Worm (Caenorhabditis elegans): Measurements from ENCODE around the gene E01B7.2.

The E01B7.2 gene

DNA sequence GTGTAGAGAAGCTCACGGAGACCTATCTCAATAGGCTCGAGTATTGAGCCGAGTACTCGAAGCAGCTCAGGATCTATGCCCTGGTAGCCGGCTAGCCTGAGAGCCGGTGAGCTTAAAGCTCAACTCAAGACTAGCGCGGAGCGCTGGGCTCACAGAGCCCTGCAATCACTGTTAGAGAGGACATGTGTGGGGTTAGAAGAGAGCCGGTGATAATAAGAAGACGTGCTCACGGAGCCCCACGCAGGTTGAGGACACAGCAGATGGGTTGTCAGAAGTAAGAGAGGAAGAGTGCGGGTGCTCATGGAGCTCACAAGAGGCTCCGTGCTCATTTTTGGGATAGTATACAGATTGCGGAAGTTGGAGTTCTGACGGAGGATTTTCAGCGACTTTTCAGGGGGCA, 30.7 kb downstream of the E01B7.2 start:
- TF ChIP-seq ceh-9 (tag; optimal IDR thresholded peaks at IDR 0.05): no peak
- TF ChIP-seq lin-39 (tag; optimal IDR thresholded peaks at IDR 0.05): no peak
- no peak for TF ChIP-seq ceh-82 (tag; optimal IDR thresholded peaks at IDR 0.05)
- no peak for TF ChIP-seq fos-1 (tag; optimal IDR thresholded peaks at IDR 0.05)
- TF ChIP-seq mdl-1 (tag; optimal IDR thresholded peaks at IDR 0.05): no peak
- no peak for TF ChIP-seq nfya-1 (tag; optimal IDR thresholded peaks at IDR 0.05; ENCODE audit: insufficient read depth)
- TF ChIP-seq nhr-23 (tag; optimal IDR thresholded peaks at IDR 0.05): no peak
- TF ChIP-seq nhr-28 (tag; optimal IDR thresholded peaks at IDR 0.05): no peak
- no peak for TF ChIP-seq nhr-25 (tag; optimal IDR thresholded peaks at IDR 0.05)
- no peak for TF ChIP-seq sea-2 (GFP tag; optimal IDR thresholded peaks at IDR 0.05)
- TF ChIP-seq pqm-1 (tag; optimal IDR thresholded peaks at IDR 0.05): no peak
- no peak for TF ChIP-seq elt-2 (tag; optimal IDR thresholded peaks at IDR 0.05)
- no peak for TF ChIP-seq R02D3.7 (tag; optimal IDR thresholded peaks at IDR 0.05)
- TF ChIP-seq lsy-12 (tag; optimal IDR thresholded peaks at IDR 0.05): no peak
- TF ChIP-seq zag-1 (tag; optimal IDR thresholded peaks at IDR 0.05): no peak
- no peak for TF ChIP-seq egl-5 (tag; optimal IDR thresholded peaks at IDR 0.05)
- no peak for TF ChIP-seq elt-3 (tag; optimal IDR thresholded peaks at IDR 0.05)
- no peak for TF ChIP-seq ama-1 (optimal IDR thresholded peaks at IDR 0.05)

DNA sequence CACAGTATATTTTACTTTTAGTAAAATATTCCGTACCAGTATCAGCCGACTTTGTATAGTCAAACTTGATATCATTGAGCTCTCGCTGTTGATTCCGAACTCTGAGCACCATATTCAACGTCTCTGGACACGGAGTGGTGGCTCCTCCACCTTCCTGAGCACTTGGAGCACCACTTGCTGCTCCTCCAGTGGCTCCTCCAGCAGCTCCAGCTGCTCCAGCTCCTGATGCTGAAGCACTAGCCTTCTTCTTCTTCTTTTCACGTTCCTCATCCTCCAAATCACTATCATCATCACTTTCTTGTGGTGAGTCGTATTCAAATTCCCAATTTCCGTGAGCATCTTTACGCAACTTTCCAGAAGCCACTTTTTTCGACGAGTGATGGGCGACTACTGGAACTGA, 34.5 kb downstream of the E01B7.2 start:
- TF ChIP-seq elt-3 (tag; optimal IDR thresholded peaks at IDR 0.05): no peak
- no peak for TF ChIP-seq pqm-1 (tag; optimal IDR thresholded peaks at IDR 0.05)
- TF ChIP-seq zag-1 (tag; optimal IDR thresholded peaks at IDR 0.05): no peak
- no peak for TF ChIP-seq nhr-237 (tag; optimal IDR thresholded peaks at IDR 0.05)
- TF ChIP-seq fos-1 (tag; optimal IDR thresholded peaks at IDR 0.05): no peak
- TF ChIP-seq fkh-10 (GFP tag; optimal IDR thresholded peaks at IDR 0.05): no peak
- TF ChIP-seq nhr-77 (tag; optimal IDR thresholded peaks at IDR 0.05): no peak
- TF ChIP-seq eor-1 (tag; optimal IDR thresholded peaks at IDR 0.05): no peak
- TF ChIP-seq nhr-23 (tag; optimal IDR thresholded peaks at IDR 0.05): no peak
- no peak for TF ChIP-seq nhr-76 (tag; optimal IDR thresholded peaks at IDR 0.05)
- TF ChIP-seq pha-4 (tag; optimal IDR thresholded peaks at IDR 0.05): no peak
- TF ChIP-seq elt-1 (tag; optimal IDR thresholded peaks at IDR 0.05): no peak
- TF ChIP-seq skn-1 (tag; optimal IDR thresholded peaks at IDR 0.05): no peak
- TF ChIP-seq jun-1 (tag; optimal IDR thresholded peaks at IDR 0.05): no peak
- TF ChIP-seq tbx-2 (tag; optimal IDR thresholded peaks at IDR 0.05): no peak
- no peak for TF ChIP-seq ztf-11 (tag; optimal IDR thresholded peaks at IDR 0.05)

- TF ChIP-seq mdl-1 (tag; optimal IDR thresholded peaks at IDR 0.05) (no peak), fkh-2 (tag; optimal IDR thresholded peaks at IDR 0.05) (no peak), egl-5 (tag; optimal IDR thresholded peaks at IDR 0.05) (no peak), ceh-82 (tag; optimal IDR thresholded peaks at IDR 0.05) (no peak), hmg-11 (tag; optimal IDR thresholded peaks at IDR 0.05) (no peak), nhr-25 (tag; optimal IDR thresholded peaks at IDR 0.05) (no peak), sea-2 (GFP tag; optimal IDR thresholded peaks at IDR 0.05) (no peak), aly-2 (tag; optimal IDR thresholded peaks at IDR 0.05) (no peak), nhr-43 (tag; optimal IDR thresholded peaks at IDR 0.05; ENCODE audit: poor library complexity, severe bottlenecking) (no peak), mml-1 (tag; optimal IDR thresholded peaks at IDR 0.05) (no peak), jun-1 (tag; optimal IDR thresholded peaks at IDR 0.05) (no peak)
Observed at ce11 chrV:17962500-17962899, 40.9 kb downstream of the E01B7.2 start.

ce11 chrV:17966747-17967146, 45.2 kb downstream of the E01B7.2 start, which contains the start of gene gck-3:
Gene gck-3 (minus strand): TSS chrV:17966847.
- no peak for TF ChIP-seq ztf-11 (tag; optimal IDR thresholded peaks at IDR 0.05)
- no peak for TF ChIP-seq nhr-12 (tag; optimal IDR thresholded peaks at IDR 0.05)
- no peak for TF ChIP-seq hmg-11 (tag; optimal IDR thresholded peaks at IDR 0.05)
- no peak for TF ChIP-seq eor-1 (tag; optimal IDR thresholded peaks at IDR 0.05)
- TF ChIP-seq nhr-67 (tag; optimal IDR thresholded peaks at IDR 0.05): no peak
- no peak for TF ChIP-seq nhr-43 (tag; optimal IDR thresholded peaks at IDR 0.05; ENCODE audit: poor library complexity, severe bottlenecking)
- no peak for TF ChIP-seq egl-27 (tag; optimal IDR thresholded peaks at IDR 0.05)
- no peak for TF ChIP-seq ceh-28 (tag; optimal IDR thresholded peaks at IDR 0.05)
- TF ChIP-seq elt-3 (tag; optimal IDR thresholded peaks at IDR 0.05): no peak
